Fruit fly (Drosophila melanogaster): ENCODE measurements around the gene Atac3.

dm6 chr3L:291583-292145 lies 36.1 kb downstream of the Atac3 start:
- TF ChIP-seq CTCF (GFP tag; optimal IDR thresholded peaks at IDR 0.05) (no peak), CG4328 (GFP tag; optimal IDR thresholded peaks at IDR 0.05) (no peak)
